Worm (Caenorhabditis elegans): Measurements from ENCODE around the gene nhr-131.
A peak's percentile ranks its signal among the peaks of the same experiment; 100 is the strongest.

The nhr-131 gene

ce11 chrV:472589-472988, 21.6 kb upstream of the nhr-131 start, which contains the start of gene srt-31:
TSS of gene srt-31 (plus strand) at chrV:472889.
- TF ChIP-seq athp-1 (tag; optimal IDR thresholded peaks at IDR 0.05) (no peak), nhr-179 (tag; optimal IDR thresholded peaks at IDR 0.05) (no peak), hlh-12 (tag; optimal IDR thresholded peaks at IDR 0.05) (no peak), ZK185.1 (tag; optimal IDR thresholded peaks at IDR 0.05; ENCODE audit: poor library complexity, severe bottlenecking) (no peak), F57C9.4 (tag; optimal IDR thresholded peaks at IDR 0.05) (no peak), K12H6.12 (tag; optimal IDR thresholded peaks at IDR 0.05) (no peak), somi-1 (GFP tag; optimal IDR thresholded peaks at IDR 0.05) (no peak), atf-7 (tag; optimal IDR thresholded peaks at IDR 0.05) (no peak), ztf-3 (GFP tag; optimal IDR thresholded peaks at IDR 0.05) (no peak), Y79H2A.3 (GFP tag; conservative IDR thresholded peaks at IDR 0.05) (no peak), F55B11.4 (tag; optimal IDR thresholded peaks at IDR 0.05; ENCODE audit: borderline replicate concordance, insufficient read depth) (no peak), hlh-26 (GFP tag; conservative IDR thresholded peaks at IDR 0.05) (no peak), T07F8.4 (tag; optimal IDR thresholded peaks at IDR 0.05) (no peak), bed-2 (GFP tag; IDR thresholded peaks at IDR 0.05) (no peak), lin-35 (GFP tag; optimal IDR thresholded peaks at IDR 0.05) (no peak)

ce11 chrV:474516-474915, 19.7 kb upstream of the nhr-131 start, which contains the start of gene nhr-99:
TSS of gene nhr-99 (plus strand) at chrV:474778.
- peak; percentile 59 for TF ChIP-seq nhr-80 (tag; optimal IDR thresholded peaks at IDR 0.05)
- TF ChIP-seq atf-7 (tag; optimal IDR thresholded peaks at IDR 0.05), result peak; percentile 46
- no peak for TF ChIP-seq nhr-179 (tag; optimal IDR thresholded peaks at IDR 0.05)

- peak; percentile 63 for TF ChIP-seq nhr-80 (tag; optimal IDR thresholded peaks at IDR 0.05)
- TF ChIP-seq cebp-1 (GFP tag; IDR thresholded peaks at IDR 0.05), result no peak
- peak; percentile 3 for TF ChIP-seq cebp-1 (tag; optimal IDR thresholded peaks at IDR 0.05)
- TF ChIP-seq xnd-1 (tag; optimal IDR thresholded peaks at IDR 0.05), result no peak
Observed at ce11 chrV:477664-478212, 16.4 kb upstream of the nhr-131 start, which contains the start of gene nhr-55. TSS of gene nhr-55 (plus strand) at chrV:478162.

ce11 chrV:479046-479445, 15.1 kb upstream of the nhr-131 start:
- TF ChIP-seq lin-35 (GFP tag; optimal IDR thresholded peaks at IDR 0.05) (no peak), nhr-80 (tag; optimal IDR thresholded peaks at IDR 0.05) (peak; percentile 30)

ce11 chrV:482860-483259, 11.3 kb upstream of the nhr-131 start:
- TF ChIP-seq tbx-9 (tag; optimal IDR thresholded peaks at IDR 0.05; ENCODE audit: borderline replicate concordance) (no peak), nfyb-1 (GFP tag; IDR thresholded peaks at IDR 0.05) (peak; percentile 91), ama-1 (optimal IDR thresholded peaks at IDR 0.05) (no peak), ama-1 (GFP tag; optimal IDR thresholded peaks at IDR 0.05) (no peak), let-526 (GFP tag; IDR thresholded peaks at IDR 0.05) (no peak)

ce11 chrV:483289-483795, 10.8 kb upstream of the nhr-131 start, which contains the start of gene nhr-130:
TSS of gene nhr-130 (minus strand) at chrV:483339.
- TF ChIP-seq nhr-80 (tag; optimal IDR thresholded peaks at IDR 0.05) (peak; percentile 42), unc-62 (GFP tag; optimal IDR thresholded peaks at IDR 0.05) (no peak)

- TF ChIP-seq nhr-80 (tag; optimal IDR thresholded peaks at IDR 0.05) (peak; percentile 4), let-607 (tag; optimal IDR thresholded peaks at IDR 0.05) (no peak), rpc-1 (optimal IDR thresholded peaks at IDR 0.05) (no peak), rpc-1 (tag; optimal IDR thresholded peaks at IDR 0.05) (peak; percentile 17), hmg-1.2 (GFP tag; IDR thresholded peaks at IDR 0.05) (peak; percentile 11; the same call in 1 of the 2 replicates), snpc-4 (GFP tag; optimal IDR thresholded peaks at IDR 0.05) (no peak), snpc-4 (tag; optimal IDR thresholded peaks at IDR 0.05) (peak in 2 of 4 experiments; percentile 53 to 77)
Observed at ce11 chrV:484285-484890, 9.8 kb upstream of the nhr-131 start, which contains the start of gene nhr-212. TSS of gene nhr-212 (plus strand) at chrV:484857.
